Worm (Caenorhabditis elegans): ENCODE measurements around the gene fat-4.
"Not testable (repeated sequence)": the region's sequence is repeated elsewhere in the genome, so short reads cannot be mapped to it uniquely, and the experiment has no call there.

The fat-4 gene

ce11 chrIV:9832586-9832985 is 33.4 kb downstream of the fat-4 start, which contains the start of gene kin-21:
TSS of gene kin-21 (plus strand) at chrIV:9832886.
- TF ChIP-seq skn-1 (tag; optimal IDR thresholded peaks at IDR 0.05) (no peak), alr-1 (tag; optimal IDR thresholded peaks at IDR 0.05) (no peak), Y55F3AM.14 (GFP tag; optimal IDR thresholded peaks at IDR 0.05) (no peak), nhr-77 (tag; optimal IDR thresholded peaks at IDR 0.05) (no peak), peb-1 (tag; optimal IDR thresholded peaks at IDR 0.05) (no peak), nhr-21 (tag; optimal IDR thresholded peaks at IDR 0.05) (no peak), sem-4 (tag; optimal IDR thresholded peaks at IDR 0.05) (no peak), sma-9 (GFP tag; optimal IDR thresholded peaks at IDR 0.05) (no peak), sma-9 (tag; optimal IDR thresholded peaks at IDR 0.05) (no peak)

ce11 chrIV:9833337-9833736 is 34.1 kb downstream of the fat-4 start:
- TF ChIP-seq ztf-11 (tag; optimal IDR thresholded peaks at IDR 0.05) (no peak), aly-2 (tag; optimal IDR thresholded peaks at IDR 0.05) (no peak), mdl-1 (tag; optimal IDR thresholded peaks at IDR 0.05) (no peak), nhr-129 (tag; optimal IDR thresholded peaks at IDR 0.05) (no peak), ceh-82 (tag; optimal IDR thresholded peaks at IDR 0.05) (no peak), nhr-237 (tag; optimal IDR thresholded peaks at IDR 0.05) (no peak), unc-62 (GFP tag; optimal IDR thresholded peaks at IDR 0.05) (no peak), nhr-10 (tag; optimal IDR thresholded peaks at IDR 0.05) (no peak), nhr-25 (tag; optimal IDR thresholded peaks at IDR 0.05) (no peak), egl-27 (tag; optimal IDR thresholded peaks at IDR 0.05) (no peak), unc-39 (tag; optimal IDR thresholded peaks at IDR 0.05) (no peak), elt-3 (tag; optimal IDR thresholded peaks at IDR 0.05) (no peak), blmp-1 (tag; optimal IDR thresholded peaks at IDR 0.05; ENCODE audit: insufficient read depth) (no peak)

DNA sequence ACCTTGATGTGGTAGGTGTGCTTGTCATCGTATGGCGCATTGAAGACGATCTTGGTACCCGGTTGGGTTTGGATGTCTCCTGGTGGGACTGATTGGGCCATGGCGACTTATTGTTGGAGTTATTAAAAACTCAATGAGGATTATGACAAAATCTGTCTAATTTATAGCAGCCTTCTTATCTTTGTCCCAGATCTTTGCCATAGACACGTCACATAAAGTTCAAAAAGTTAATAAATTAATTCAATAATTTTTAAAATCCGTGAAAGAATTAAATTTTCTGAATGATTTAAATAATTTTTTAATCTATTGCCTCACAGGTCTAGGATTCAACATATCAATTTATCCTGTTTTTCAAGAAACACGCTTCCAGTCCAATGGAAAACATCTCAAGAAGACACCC is 37.1 kb downstream of the fat-4 start, which contains the start of gene msp-81:
Gene msp-81 (minus strand): TSS at position 101 of the 400 bp plus-strand sequence.
- TF ChIP-seq nhr-12 (tag; optimal IDR thresholded peaks at IDR 0.05), result no peak
- no peak for TF ChIP-seq fos-1 (tag; optimal IDR thresholded peaks at IDR 0.05)
- TF ChIP-seq lin-39 (tag; optimal IDR thresholded peaks at IDR 0.05), result no peak
- TF ChIP-seq gmeb-1 (tag; optimal IDR thresholded peaks at IDR 0.05), result no peak
- TF ChIP-seq ztf-11 (tag; optimal IDR thresholded peaks at IDR 0.05), result no peak
- TF ChIP-seq snpc-4 (tag; optimal IDR thresholded peaks at IDR 0.05), result no peak
- TF ChIP-seq mab-5 (tag; optimal IDR thresholded peaks at IDR 0.05), result no peak

DNA sequence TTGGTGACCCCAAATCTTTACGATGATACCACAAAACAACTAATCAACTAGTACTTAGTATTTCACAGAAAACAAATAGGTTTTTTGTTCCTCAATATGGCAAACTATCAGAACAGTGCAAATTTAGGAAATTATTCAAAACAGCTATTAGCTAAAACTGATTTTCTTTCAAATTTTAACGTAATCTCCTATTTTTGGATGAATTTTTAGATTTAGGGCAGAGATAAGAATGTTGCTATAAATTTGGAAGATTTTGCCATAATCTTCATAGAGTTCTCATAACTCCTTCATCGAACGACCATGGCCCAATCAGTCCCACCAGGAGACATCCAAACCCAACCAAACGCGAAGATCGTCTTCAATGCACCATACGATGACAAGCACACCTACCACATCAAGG is 38.1 kb downstream of the fat-4 start, which contains the start of gene msp-10:
Gene msp-10 (plus strand): TSS at position 301 of the 400 bp plus-strand sequence.
- not testable (repeated sequence) for TF ChIP-seq zag-1, nhr-237, lin-39 (tag; optimal IDR thresholded peaks at IDR 0.05)

DNA sequence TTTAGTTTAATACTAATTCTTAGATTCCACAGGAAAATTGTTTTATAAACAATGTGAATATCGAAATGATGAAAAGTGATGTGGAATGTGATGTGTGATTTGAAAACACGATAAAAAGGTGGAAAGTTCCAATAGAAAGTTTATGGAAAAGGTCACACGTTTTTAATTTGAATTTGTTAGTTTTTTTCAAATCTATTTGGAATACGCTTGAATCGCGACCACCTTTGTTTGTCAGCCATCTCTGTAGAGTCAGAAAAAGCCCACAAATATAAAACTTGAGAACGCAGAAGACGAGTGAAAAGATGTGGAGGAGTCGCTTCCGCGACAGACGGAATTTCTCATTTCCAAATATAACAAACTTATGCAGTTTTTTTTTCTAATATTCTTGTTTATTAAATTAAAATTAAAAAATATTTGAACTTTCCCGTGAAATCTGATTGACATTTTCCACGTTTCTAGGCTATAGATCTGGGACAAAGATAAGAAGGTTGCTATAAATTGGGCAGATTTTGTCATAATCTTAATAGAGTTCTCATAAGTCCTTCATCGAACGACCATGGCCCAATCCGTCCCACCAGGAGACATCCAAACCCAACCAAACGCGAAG is 41.9 kb downstream of the fat-4 start, which contains the start of the genes kin-24 and msp-56:
Gene kin-24 (minus strand): TSS at position 101 of the 607 bp plus-strand sequence.
Gene msp-56 (plus strand): TSS at position 557 of the 607 bp plus-strand sequence.
- no peak for TF ChIP-seq ztf-1 (GFP tag; conservative IDR thresholded peaks at IDR 0.05)

- TF ChIP-seq lin-13 (GFP tag; optimal IDR thresholded peaks at IDR 0.05) (no peak), sma-3 (GFP tag; optimal IDR thresholded peaks at IDR 0.05) (no peak), alr-1 (tag; optimal IDR thresholded peaks at IDR 0.05) (no peak), skn-1 (tag; optimal IDR thresholded peaks at IDR 0.05) (no peak), lsy-2 (tag; optimal IDR thresholded peaks at IDR 0.05) (no peak), unc-62 (GFP tag; optimal IDR thresholded peaks at IDR 0.05) (no peak), elt-3 (tag; optimal IDR thresholded peaks at IDR 0.05) (no peak), aly-2 (tag; optimal IDR thresholded peaks at IDR 0.05) (no peak), sma-9 (GFP tag; optimal IDR thresholded peaks at IDR 0.05) (no peak), sma-9 (tag; optimal IDR thresholded peaks at IDR 0.05) (no peak)
Observed at ce11 chrIV:9842071-9842470, 42.8 kb downstream of the fat-4 start, which contains the start of gene K07F5.17. TSS of gene K07F5.17 (plus strand) at chrIV:9842371.
